Fruit fly (Drosophila melanogaster) whole organism, embryonic: ENCODE data around the gene wuho.

Experiments used
- Adf1 ChIP-seq: fragments of 200-800 bp; sonication (Bioruptor generic); IDR thresholded peaks from 2 replicates; pipeline ENCODE4 v1.3.6; 2022; ENCODE audit warnings: missing biosample characterization, missing genetic modification characterization
- Asciz ChIP-seq: fragments of 200-800 bp; sonication (Bioruptor generic); optimal IDR thresholded peaks from 2 replicates; lab custom pipeline; 2017; ENCODE audit warnings: missing biosample characterization, mild to moderate bottlenecking, missing genetic modification characterization, missing genetic modification reagents
- CG10147 ChIP-seq: fragments of 200-800 bp; sonication (Bioruptor generic); optimal IDR thresholded peaks from 2 replicates; lab custom pipeline; 2019; ENCODE audit warnings: missing biosample characterization, mild to moderate bottlenecking, missing genetic modification characterization, moderate library complexity
- CG11093 ChIP-seq: fragments of 200-800 bp; sonication (Bioruptor generic); IDR thresholded peaks from 3 replicates; pipeline ENCODE4 v1.3.6; 2022; ENCODE audit warnings: missing biosample characterization, missing genetic modification characterization
- CG11398 ChIP-seq: fragments of 200-800 bp; sonication (Bioruptor generic); optimal IDR thresholded peaks from 2 replicates; lab custom pipeline; 2016; ENCODE audit warnings: missing biosample characterization, missing genetic modification characterization
- CG12219 ChIP-seq: fragments of 200-800 bp; sonication (Bioruptor generic); optimal IDR thresholded peaks from 3 replicates; lab custom pipeline; 2018; ENCODE audit warnings: missing biosample characterization, mild to moderate bottlenecking, missing genetic modification characterization
- CG12236 ChIP-seq: fragments of 200-800 bp; sonication (Bioruptor generic); optimal IDR thresholded peaks from 2 replicates; lab custom pipeline; 2016; ENCODE audit warnings: missing biosample characterization, missing genetic modification characterization
- CG13624 ChIP-seq: fragments of 200-800 bp; sonication (Bioruptor generic); optimal IDR thresholded peaks from 2 replicates; lab custom pipeline; 2016; ENCODE audit warnings: missing biosample characterization, missing genetic modification characterization
- CG13894 ChIP-seq: fragments of 200-800 bp; sonication (Bioruptor generic); optimal IDR thresholded peaks from 3 replicates; lab custom pipeline; 2018; ENCODE audit warnings: missing biosample characterization, mild to moderate bottlenecking, missing genetic modification characterization, moderate library complexity
- CG14441 ChIP-seq: fragments of 200-800 bp; sonication (Bioruptor generic); IDR thresholded peaks from 2 replicates; pipeline ENCODE4 v1.3.6; 2022; ENCODE audit warnings: missing biosample characterization, missing genetic modification characterization
- CG15011 ChIP-seq: fragments of 200-800 bp; sonication (Bioruptor generic); optimal IDR thresholded peaks from 3 replicates; lab custom pipeline; 2018; ENCODE audit warnings: missing biosample characterization, mild to moderate bottlenecking, missing genetic modification characterization
- CG30403 ChIP-seq: fragments of 200-800 bp; sonication (Bioruptor generic); optimal IDR thresholded peaks from 3 replicates; lab custom pipeline; 2016; ENCODE audit warnings: missing biosample characterization, missing genetic modification characterization
- CG31224 ChIP-seq: fragments of 200-800 bp; sonication (Bioruptor generic); IDR thresholded peaks from 2 replicates; pipeline ENCODE4 v1.3.6; 2022; ENCODE audit warnings: missing biosample characterization, missing genetic modification characterization
- CG3163 ChIP-seq: fragments of 200-800 bp; sonication (Bioruptor generic); optimal IDR thresholded peaks from 3 replicates; lab custom pipeline; 2016; ENCODE audit warnings: missing biosample characterization, missing genetic modification characterization
- CG32772 ChIP-seq: fragments of 200-800 bp; sonication (Bioruptor generic); IDR thresholded peaks from 2 replicates; pipeline ENCODE4 v1.3.6; 2022; ENCODE audit warnings: missing biosample characterization, missing genetic modification characterization
- CG34224 ChIP-seq: fragments of 200-800 bp; sonication (Bioruptor generic); IDR thresholded peaks from 3 replicates; pipeline ENCODE4 v1.3.6; 2022; ENCODE audit warnings: missing biosample characterization, missing genetic modification characterization; ENCODE audit not compliant: partially characterized antibody
- CG3847 ChIP-seq: fragments of 200-800 bp; sonication (Bioruptor generic); IDR thresholded peaks from 2 replicates; pipeline ENCODE4 v1.3.6; 2022; ENCODE audit warnings: missing biosample characterization, missing genetic modification characterization
- CG3995 ChIP-seq: fragments of 200-800 bp; sonication (Bioruptor generic); optimal IDR thresholded peaks from 3 replicates; lab custom pipeline; 2016; ENCODE audit warnings: missing biosample characterization, missing genetic modification characterization
- CG4328 ChIP-seq: fragments of 200-800 bp; sonication (Bioruptor generic); optimal IDR thresholded peaks from 3 replicates; lab custom pipeline; 2017; ENCODE audit warnings: missing biosample characterization, missing genetic modification reagents, missing genetic modification characterization
- CG6254 ChIP-seq: fragments of 200-800 bp; sonication (Bioruptor generic); optimal IDR thresholded peaks from 3 replicates; lab custom pipeline; 2017; ENCODE audit warnings: mild to moderate bottlenecking, missing biosample characterization, missing genetic modification reagents, missing genetic modification characterization
- CG7928 ChIP-seq: fragments of 200-800 bp; sonication (Bioruptor generic); optimal IDR thresholded peaks from 2 replicates; lab custom pipeline; 2017; ENCODE audit warnings: missing biosample characterization, mild to moderate bottlenecking, missing genetic modification characterization
- CG8478 ChIP-seq: fragments of >200 bp; optimal IDR thresholded peaks from 2 replicates; lab custom pipeline; 2018
- CG9609 ChIP-seq: fragments of 200-800 bp; sonication (Bioruptor generic); optimal IDR thresholded peaks from 3 replicates; lab custom pipeline; 2016; ENCODE audit warnings: missing biosample characterization, missing genetic modification characterization
- CkIIα-i1 ChIP-seq: fragments of 200-800 bp; sonication (Bioruptor generic); IDR thresholded peaks from 2 replicates; pipeline ENCODE4 v1.3.6; 2022; ENCODE audit warnings: missing biosample characterization, missing genetic modification characterization
- CrebB ChIP-seq: fragments of 200-800 bp; sonication (Bioruptor generic); optimal IDR thresholded peaks from 3 replicates; lab custom pipeline; 2018; ENCODE audit warnings: missing biosample characterization, mild to moderate bottlenecking, missing genetic modification characterization
- Deaf1 ChIP-seq: fragments of 200-800 bp; optimal IDR thresholded peaks from 3 replicates; lab custom pipeline; 2019; ENCODE audit warnings: missing biosample characterization, mild to moderate bottlenecking, missing genetic modification characterization, moderate library complexity
- Fer2 ChIP-seq: fragments of 200-800 bp; sonication (Bioruptor generic); optimal IDR thresholded peaks from 2 replicates; lab custom pipeline; 2018; ENCODE audit warnings: missing biosample characterization, mild to moderate bottlenecking, missing genetic modification characterization, moderate library complexity
- Meics ChIP-seq: fragments of 200-800 bp; sonication (Bioruptor generic); optimal IDR thresholded peaks from 2 replicates; lab custom pipeline; 2017; ENCODE audit warnings: missing biosample characterization, mild to moderate bottlenecking, missing genetic modification characterization
- Neu2 ChIP-seq: fragments of 200-800 bp; sonication (Bioruptor generic); optimal IDR thresholded peaks from 3 replicates; lab custom pipeline; 2016; ENCODE audit warnings: missing biosample characterization, missing genetic modification characterization, borderline replicate concordance
- Pdp1 ChIP-seq, 2 experiments: fragments of 200-800 bp; sonication (Bioruptor generic); optimal IDR thresholded peaks; 3 replicates each; lab custom pipeline; 2016; ENCODE audit warnings: missing biosample characterization in 2 of 2, missing genetic modification characterization in 2 of 2, mild to moderate bottlenecking in 1 of 2, moderate library complexity in 1 of 2
- Taf1 ChIP-seq: fragments of 200-800 bp; sonication (Bioruptor generic); IDR thresholded peaks from 2 replicates; pipeline ENCODE4 v1.3.6; 2022; ENCODE audit warnings: missing biosample characterization, missing genetic modification characterization
- ash1 ChIP-seq: fragments of 200-800 bp; sonication (Bioruptor generic); optimal IDR thresholded peaks from 2 replicates; lab custom pipeline; 2018; ENCODE audit warnings: missing biosample characterization, mild to moderate bottlenecking, missing genetic modification characterization
- bowl ChIP-seq: fragments of 200-800 bp; sonication (Bioruptor generic); IDR thresholded peaks from 2 replicates; pipeline ENCODE4 v1.3.6; 2022; ENCODE audit warnings: missing biosample characterization, missing genetic modification characterization
- caup ChIP-seq: fragments of 200-800 bp; sonication (Bioruptor generic); optimal IDR thresholded peaks from 3 replicates; lab custom pipeline; 2017; ENCODE audit warnings: missing biosample characterization, mild to moderate bottlenecking, missing genetic modification characterization, moderate library complexity; ENCODE audit not compliant: severe bottlenecking
- cg ChIP-seq: fragments of 200-800 bp; sonication (Bioruptor generic); optimal IDR thresholded peaks from 3 replicates; lab custom pipeline; 2019; ENCODE audit warnings: missing biosample characterization, mild to moderate bottlenecking, missing genetic modification characterization, moderate library complexity
- chif ChIP-seq, 2 experiments: fragments of 200-800 bp; sonication (Bioruptor generic); optimal IDR thresholded peaks; 3 replicates each; lab custom pipeline; 2016; ENCODE audit warnings: missing biosample characterization in 2 of 2, missing genetic modification characterization in 2 of 2
- crp ChIP-seq, 2 experiments: fragments of 200-800 bp; sonication (Bioruptor generic); optimal IDR thresholded peaks; 2 replicates in 1 of 2; 3 replicates in 1 of 2; lab custom pipeline; 2017; ENCODE audit warnings: missing biosample characterization in 2 of 2, missing genetic modification characterization in 2 of 2, mild to moderate bottlenecking in 1 of 2, moderate library complexity in 1 of 2
- dati ChIP-seq: fragments of 200-800 bp; sonication (Bioruptor generic); IDR thresholded peaks from 2 replicates; pipeline ENCODE4 v1.3.6; 2022; ENCODE audit warnings: missing biosample characterization, missing genetic modification characterization
- dimm ChIP-seq: fragments of 200-800 bp; sonication (Bioruptor generic); IDR thresholded peaks from 2 replicates; pipeline ENCODE4 v1.3.6; 2022; ENCODE audit warnings: missing biosample characterization, missing genetic modification characterization
- eyg ChIP-seq: fragments of 200-800 bp; sonication (Bioruptor generic); optimal IDR thresholded peaks from 3 replicates; lab custom pipeline; 2016; ENCODE audit warnings: missing biosample characterization, missing genetic modification characterization
- grau ChIP-seq: fragments of 200-800 bp; optimal IDR thresholded peaks from 3 replicates; lab custom pipeline; 2019; ENCODE audit warnings: missing biosample characterization, mild to moderate bottlenecking, missing genetic modification characterization, moderate library complexity
- gsb ChIP-seq: fragments of 200-800 bp; sonication (Bioruptor generic); IDR thresholded peaks from 2 replicates; pipeline ENCODE4 v1.3.6; 2022; ENCODE audit warnings: missing biosample characterization, missing genetic modification characterization
- ind ChIP-seq: fragments of 200-800 bp; sonication (Bioruptor generic); optimal IDR thresholded peaks from 3 replicates; lab custom pipeline; 2016; ENCODE audit warnings: missing biosample characterization, missing genetic modification characterization
- lab ChIP-seq: fragments of 200-800 bp; sonication (Bioruptor generic); optimal IDR thresholded peaks from 3 replicates; lab custom pipeline; 2017; ENCODE audit warnings: missing biosample characterization, missing genetic modification characterization, mild to moderate bottlenecking, moderate library complexity, missing genetic modification reagents
- nau ChIP-seq: fragments of 200-800 bp; sonication (Bioruptor generic); optimal IDR thresholded peaks from 3 replicates; lab custom pipeline; 2017; ENCODE audit warnings: missing biosample characterization, mild to moderate bottlenecking, missing genetic modification characterization, missing genetic modification reagents
- nmo ChIP-seq: fragments of 200-800 bp; sonication (Bioruptor generic); optimal IDR thresholded peaks from 2 replicates; lab custom pipeline; 2018; ENCODE audit warnings: missing biosample characterization, mild to moderate bottlenecking, missing genetic modification characterization, moderate library complexity
- sens-2 ChIP-seq: fragments of 200-800 bp; sonication (Bioruptor generic); IDR thresholded peaks from 2 replicates; pipeline ENCODE4 v1.3.6; 2022; ENCODE audit warnings: missing biosample characterization, missing genetic modification characterization
- tgo ChIP-seq: fragments of 200-800 bp; sonication (Bioruptor generic); IDR thresholded peaks from 3 replicates; pipeline ENCODE4 v1.3.6; 2022; ENCODE audit warnings: missing biosample characterization, missing genetic modification characterization
- zfh2 ChIP-seq: fragments of 200-800 bp; sonication (Bioruptor generic); optimal IDR thresholded peaks from 2 replicates; lab custom pipeline; 2016; ENCODE audit warnings: missing biosample characterization, missing genetic modification characterization

Gene wuho

DNA sequence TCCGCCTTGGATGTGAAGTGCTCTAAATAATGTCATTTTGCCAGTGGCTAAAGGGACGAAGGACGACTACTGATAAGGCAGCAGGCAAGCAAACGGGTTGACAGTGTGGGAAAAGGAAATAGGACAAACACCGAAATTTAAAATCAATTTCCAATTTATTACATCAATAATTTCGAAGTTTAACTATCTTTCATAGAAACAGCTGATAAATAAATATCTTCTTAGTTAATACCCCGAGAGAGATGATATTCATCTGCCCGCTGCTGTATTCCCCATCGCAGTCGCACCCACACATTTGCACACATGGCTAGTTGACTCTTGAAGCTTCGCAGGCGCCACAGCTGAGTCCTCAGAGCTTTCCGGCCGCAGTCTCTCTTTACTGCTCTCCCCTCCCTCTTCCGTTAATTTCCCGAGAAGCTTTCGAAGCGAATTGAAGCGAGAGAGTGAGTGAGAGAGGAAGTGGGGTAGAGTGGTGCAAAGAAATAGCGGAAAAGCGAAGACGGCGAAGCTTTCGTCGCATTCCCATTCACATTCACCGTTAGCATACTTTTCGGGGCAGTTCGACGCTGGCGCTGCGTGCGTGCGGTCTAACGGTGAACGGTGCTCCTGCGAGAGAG is 29.1 kb downstream of the wuho start (continued):
- peak; percentile 50 for TF ChIP-seq CG15011
- peak; percentile 28 for TF ChIP-seq Deaf1 (tag; lab: Kevin White, UChicago)
- peak; percentile 76 for TF ChIP-seq Taf1 (GFP tag; lab: Robert Waterston, UW)
- peak; percentile 80 for TF ChIP-seq Meics
- TF ChIP-seq Fer2 (tag; lab: Kevin White, UChicago): peak; percentile 33
- peak; percentile 67; the same call in 1 of the 2 replicates for TF ChIP-seq CG3847 (GFP tag; lab: Robert Waterston, UW)
- peak; percentile 65 for TF ChIP-seq tgo (GFP tag; lab: Robert Waterston, UW)
- TF ChIP-seq caup (GFP tag; lab: Kevin White, UChicago): peak; percentile 75
- TF ChIP-seq sens-2: peak; percentile 56
- peak; percentile 86 for TF ChIP-seq lab
- no peak for TF ChIP-seq CG34224 (GFP tag; lab: Robert Waterston, UW)
- TF ChIP-seq CG3995 (GFP tag; lab: Kevin White, UChicago): peak; percentile 7
- TF ChIP-seq eyg: peak; percentile 52
- no peak for TF ChIP-seq ash1 (GFP tag; lab: Kevin White, UChicago)
- TF ChIP-seq zfh2 (GFP tag; lab: Kevin White, UChicago): peak; percentile 26
- TF ChIP-seq CG13894 (tag; lab: Kevin White, UChicago): peak; percentile 71
- TF ChIP-seq CG3163 (GFP tag; lab: Kevin White, UChicago): peak; percentile 7
- no peak for TF ChIP-seq CG8478 (lab: Kevin White, UChicago)
- peak; percentile 64 for TF ChIP-seq CG30403 (GFP tag; lab: Kevin White, UChicago)
- peak; percentile 42 for TF ChIP-seq Asciz
- TF ChIP-seq CG6254: no peak
- TF ChIP-seq CG4328 (GFP tag; lab: Kevin White, UChicago): no peak
- TF ChIP-seq dimm (GFP tag; lab: Robert Waterston, UW): 0 out of 2 replicates have a peak, but pooled peaks have one; percentile 29
- peak; percentile 57; the same call in 1 of the 2 replicates for TF ChIP-seq CG31224 (GFP tag; lab: Robert Waterston, UW)
- peak; percentile 53; the same call in 1 of the 2 replicates for TF ChIP-seq bowl (GFP tag; lab: Robert Waterston, UW)
- TF ChIP-seq CkIIα-i1 (GFP tag; lab: Robert Waterston, UW): no peak
- peak in 1 of 2 experiments; percentile 26 for TF ChIP-seq crp (GFP tag; optimal IDR thresholded peaks at IDR 0.05; lab: Kevin White, UChicago)
- TF ChIP-seq grau (tag; lab: Kevin White, UChicago): peak; percentile 66
- 0 out of 3 replicates have a peak, but pooled peaks have one; percentile 31 for TF ChIP-seq CG11093 (GFP tag; lab: Robert Waterston, UW)
- TF ChIP-seq CG9609: no peak
- no peak for TF ChIP-seq cg (GFP tag; lab: Kevin White, UChicago)
- peak; percentile 49 for TF ChIP-seq CG12219 (GFP tag; lab: Kevin White, UChicago)
- TF ChIP-seq CG12236 (GFP tag; lab: Kevin White, UChicago): no peak
- peak; percentile 53 for TF ChIP-seq CG32772 (GFP tag; lab: Robert Waterston, UW)
- TF ChIP-seq Neu2 (GFP tag; lab: Kevin White, UChicago): no peak
- no peak for TF ChIP-seq dati
- peak in 1 of 2 experiments; percentile 25 for TF ChIP-seq Pdp1 (GFP tag; optimal IDR thresholded peaks at IDR 0.05; lab: Kevin White, UChicago)
- peak; percentile 7 for TF ChIP-seq CG7928 (GFP tag; lab: Kevin White, UChicago)
- peak; percentile 43 for TF ChIP-seq nmo (GFP tag; lab: Kevin White, UChicago)
- TF ChIP-seq chif (GFP tag; optimal IDR thresholded peaks at IDR 0.05; lab: Kevin White, UChicago): peak in 1 of 2 experiments; percentile 33
- no peak for TF ChIP-seq CG11398 (GFP tag; lab: Kevin White, UChicago)
- peak; percentile 21; the same call in 1 of the 2 replicates for TF ChIP-seq gsb (GFP tag; lab: Robert Waterston, UW)
- peak; percentile 45 for TF ChIP-seq ind (GFP tag; lab: Kevin White, UChicago)
- TF ChIP-seq Adf1 (GFP tag; lab: Robert Waterston, UW): peak; percentile 18; the same call in 1 of the 2 replicates
- TF ChIP-seq CrebB: peak; percentile 20
- no peak for TF ChIP-seq nau
- TF ChIP-seq CG10147 (GFP tag; lab: Kevin White, UChicago): peak; percentile 64
- TF ChIP-seq CG14441 (GFP tag; lab: Robert Waterston, UW): peak; percentile 67
- TF ChIP-seq CG13624 (GFP tag; lab: Kevin White, UChicago): peak; percentile 34
